Worm (Caenorhabditis elegans) whole organism, L4 larva: ENCODE data around the gene rme-1.

Experiments used
- R02D3.7 ChIP-seq: fragments of 150-350 bp; sonication (generic microtip); optimal IDR thresholded peaks from 3 replicates; lab custom pipeline; 2014; ENCODE audit warnings: missing biosample characterization, missing genetic modification characterization
- T20F7.1 ChIP-seq: fragments of 200-800 bp; sonication (Bioruptor generic); optimal IDR thresholded peaks from 2 replicates; lab custom pipeline; 2018; ENCODE audit warnings: mild to moderate bottlenecking, missing genetic modification characterization, missing compliant biosample characterization
- Y105C5A.15 ChIP-seq: fragments of 200-800 bp; sonication (Bioruptor generic); IDR thresholded peaks from 2 replicates; pipeline ENCODE4 v1.3.6; 2022; ENCODE audit warnings: missing genetic modification characterization, missing compliant biosample characterization
- Y75B8A.6 ChIP-seq: fragments of 200-800 bp; sonication (Bioruptor generic); IDR thresholded peaks from 2 replicates; pipeline ENCODE4 v1.3.6; 2022; ENCODE audit warnings: missing genetic modification reagents, missing genetic modification characterization, missing compliant biosample characterization
- ZK337.2 ChIP-seq: fragments of 200-800 bp; sonication (Bioruptor generic); IDR thresholded peaks from 2 replicates; pipeline ENCODE4 v1.3.6; 2022; ENCODE audit warnings: missing genetic modification reagents, missing genetic modification characterization, missing compliant biosample characterization
- ZK546.5 ChIP-seq, 2 experiments: sonication (generic microtip); optimal IDR thresholded peaks; 2 replicates each; lab custom pipeline; 2017; ENCODE audit warnings: missing biosample characterization in 2 of 2, missing genetic modification characterization in 2 of 2
- ceh-20 ChIP-seq: fragments of 200-800 bp; sonication (Bioruptor generic); IDR thresholded peaks from 2 replicates; pipeline ENCODE4 v1.3.6; 2022; ENCODE audit warnings: missing genetic modification reagents, missing genetic modification characterization, missing compliant biosample characterization
- ceh-28 ChIP-seq: fragments of 150-350 bp; optimal IDR thresholded peaks from 2 replicates; lab custom pipeline; 2014; ENCODE audit warnings: missing biosample characterization, missing genetic modification reagents, missing genetic modification characterization
- ceh-82 ChIP-seq: sonication (generic microtip); optimal IDR thresholded peaks from 2 replicates; lab custom pipeline; 2017; ENCODE audit warnings: missing biosample characterization, missing genetic modification characterization
- ctbp-1 ChIP-seq: fragments of 200-800 bp; sonication (Bioruptor generic); IDR thresholded peaks from 2 replicates; pipeline ENCODE4 v1.3.6; 2022; ENCODE audit warnings: missing genetic modification reagents, missing genetic modification characterization, missing compliant biosample characterization
- daf-12 ChIP-seq: fragments of 150-350 bp; optimal IDR thresholded peaks from 2 replicates; lab custom pipeline; 2014; ENCODE audit warnings: missing biosample characterization, missing genetic modification reagents, missing genetic modification characterization
- daf-16 ChIP-seq, 3 experiments: sonication (generic microtip); optimal IDR thresholded peaks; 2 replicates each; lab custom pipeline; 2016 to 2017; ENCODE audit warnings: missing genetic modification characterization in 3 of 3, missing genetic modification reagents in 3 of 3, mild to moderate bottlenecking in 2 of 3, missing compliant biosample characterization in 2 of 3, missing biosample characterization in 1 of 3, moderate library complexity in 1 of 3
- dmd-6 ChIP-seq: fragments of 200-800 bp; sonication (Bioruptor generic); IDR thresholded peaks from 2 replicates; pipeline ENCODE4 v1.3.6; 2022; ENCODE audit warnings: missing genetic modification reagents, missing genetic modification characterization, missing compliant biosample characterization
- duxl-1 ChIP-seq: sonication (generic microtip); optimal IDR thresholded peaks from 2 replicates; lab custom pipeline; 2016; ENCODE audit warnings: mild to moderate bottlenecking, missing genetic modification characterization, moderate library complexity, missing compliant biosample characterization; ENCODE audit not compliant: poor library complexity
- dve-1 ChIP-seq: sonication (generic microtip); optimal IDR thresholded peaks from 2 replicates; lab custom pipeline; 2017; ENCODE audit warnings: antibody characterized with exemption, mild to moderate bottlenecking, missing genetic modification characterization, missing compliant biosample characterization; ENCODE audit not compliant: insufficient read depth
- fos-1 ChIP-seq: fragments of 150-350 bp; optimal IDR thresholded peaks from 2 replicates; lab custom pipeline; 2014; ENCODE audit warnings: missing biosample characterization, missing genetic modification characterization
- hif-1 ChIP-seq, 2 experiments: sonication (generic microtip); optimal IDR thresholded peaks; 2 replicates each; lab custom pipeline; 2016 to 2017; ENCODE audit warnings: missing compliant biosample characterization in 2 of 2, missing genetic modification characterization in 2 of 2, missing genetic modification reagents in 2 of 2, missing genotype in 2 of 2, mild to moderate bottlenecking in 1 of 2
- hlh-11 ChIP-seq: fragments of 200-800 bp; sonication (Bioruptor generic); optimal IDR thresholded peaks from 2 replicates; lab custom pipeline; 2018; ENCODE audit warnings: mild to moderate bottlenecking, missing genetic modification characterization, missing compliant biosample characterization
- lin-1 ChIP-seq: fragments of 200-800 bp; sonication (Bioruptor generic); IDR thresholded peaks from 2 replicates; pipeline ENCODE4 v1.3.6; 2022; ENCODE audit warnings: missing genetic modification reagents, missing genetic modification characterization, missing compliant biosample characterization
- lin-15B ChIP-seq: fragments of 150-350 bp; sonication (generic microtip); optimal IDR thresholded peaks from 3 replicates; lab custom pipeline; 2014; ENCODE audit warnings: missing biosample characterization, missing genetic modification characterization
- lin-38 ChIP-seq: fragments of 200-800 bp; sonication (Bioruptor generic); IDR thresholded peaks from 2 replicates; pipeline ENCODE4 v1.3.6; 2022; ENCODE audit warnings: missing genetic modification reagents, missing genetic modification characterization, missing compliant biosample characterization
- lir-3 ChIP-seq: sonication (generic microtip); optimal IDR thresholded peaks from 2 replicates; lab custom pipeline; 2016; ENCODE audit warnings: mild to moderate bottlenecking, missing genetic modification characterization, missing compliant biosample characterization
- lsy-2 ChIP-seq, 2 experiments: fragments of 150-350 bp in 1 of 2; sonication (generic microtip) in 1 of 2; optimal IDR thresholded peaks; 2 replicates each; lab custom pipeline; 2014 to 2017; ENCODE audit warnings: missing biosample characterization in 2 of 2, missing genetic modification characterization in 2 of 2
- madf-9 ChIP-seq: fragments of 200-800 bp; sonication (Bioruptor generic); conservative IDR thresholded peaks from 2 replicates; pipeline ENCODE4 v1.3.6; 2022; ENCODE audit warnings: missing genetic modification reagents, missing genetic modification characterization, missing compliant biosample characterization
- mep-1 ChIP-seq: fragments of 150-350 bp; sonication (generic microtip); optimal IDR thresholded peaks from 3 replicates; lab custom pipeline; 2014; ENCODE audit warnings: missing biosample characterization, missing genetic modification characterization
- mxl-2 ChIP-seq: fragments of 200-800 bp; sonication (Bioruptor generic); conservative IDR thresholded peaks from 2 replicates; pipeline ENCODE4 v1.3.6; 2022; ENCODE audit warnings: missing genetic modification reagents, missing genetic modification characterization, missing compliant biosample characterization
- nhr-25 ChIP-seq: sonication (generic microtip); optimal IDR thresholded peaks from 2 replicates; lab custom pipeline; 2017; ENCODE audit warnings: missing genetic modification characterization, mild to moderate bottlenecking, missing compliant biosample characterization, antibody characterized with exemption, moderate library complexity, borderline replicate concordance; ENCODE audit not compliant: insufficient read depth
- nhr-28 ChIP-seq: fragments of 150-350 bp; optimal IDR thresholded peaks from 2 replicates; lab custom pipeline; 2014; ENCODE audit warnings: missing biosample characterization, missing genetic modification characterization
- nhr-41 ChIP-seq: fragments of 200-800 bp; sonication (Bioruptor generic); IDR thresholded peaks from 2 replicates; pipeline ENCODE4 v1.3.6; 2022; ENCODE audit warnings: missing genetic modification reagents, missing genetic modification characterization, missing compliant biosample characterization
- nhr-48 ChIP-seq: sonication (generic microtip); optimal IDR thresholded peaks from 2 replicates; lab custom pipeline; 2016; ENCODE audit warnings: mild to moderate bottlenecking, missing genetic modification characterization, missing compliant biosample characterization
- nhr-77 ChIP-seq: fragments of 150-350 bp; optimal IDR thresholded peaks from 2 replicates; lab custom pipeline; 2014; ENCODE audit warnings: missing biosample characterization, missing genetic modification characterization
- php-3 ChIP-seq: fragments of 200-800 bp; sonication (Bioruptor generic); IDR thresholded peaks from 2 replicates; pipeline ENCODE4 v1.3.6; 2022; ENCODE audit warnings: missing genetic modification reagents, missing genetic modification characterization, missing compliant biosample characterization
- pqm-1 ChIP-seq: sonication (generic microtip); optimal IDR thresholded peaks from 2 replicates; lab custom pipeline; 2017; ENCODE audit warnings: missing biosample characterization, missing genetic modification characterization
- rbr-2 ChIP-seq: sonication (generic microtip); optimal IDR thresholded peaks from 2 replicates; lab custom pipeline; 2016; ENCODE audit warnings: missing genotype, missing genetic modification characterization, missing compliant biosample characterization
- sdz-12 ChIP-seq: fragments of 200-800 bp; sonication (Bioruptor generic); optimal IDR thresholded peaks from 2 replicates; lab custom pipeline; 2018; ENCODE audit warnings: mild to moderate bottlenecking, missing genetic modification characterization, missing compliant biosample characterization
- skn-1 ChIP-seq: fragments of 150-350 bp; optimal IDR thresholded peaks from 2 replicates; lab custom pipeline; 2014; ENCODE audit warnings: missing biosample characterization, missing genetic modification characterization
- snpc-1.2 ChIP-seq: fragments of 200-800 bp; sonication (Bioruptor generic); IDR thresholded peaks from 2 replicates; pipeline ENCODE4 v1.3.6; 2022; ENCODE audit warnings: missing genetic modification reagents, missing genetic modification characterization, missing compliant biosample characterization
- spr-1 ChIP-seq: sonication (generic microtip); optimal IDR thresholded peaks from 2 replicates; lab custom pipeline; 2016; ENCODE audit warnings: mild to moderate bottlenecking, missing genetic modification characterization, missing compliant biosample characterization
- unc-62 ChIP-seq, 3 experiments: fragments of 150-350 bp in 1 of 3; sonication (generic microtip); optimal IDR thresholded peaks in 2 of 3; peaks in 1 of 3; 1 replicate in 1 of 3; 2 replicates in 2 of 3; lab custom pipeline; 2014 to 2017; ENCODE audit warnings: missing biosample characterization in 3 of 3, missing genetic modification characterization in 3 of 3, missing genetic modification reagents in 3 of 3, missing genotype in 1 of 3
- zfp-3 ChIP-seq: fragments of 200-800 bp; sonication (Bioruptor generic); conservative IDR thresholded peaks from 2 replicates; pipeline ENCODE4 v1.3.6; 2022; ENCODE audit warnings: missing genetic modification reagents, missing genetic modification characterization, missing compliant biosample characterization
- zip-11 ChIP-seq: fragments of 200-800 bp; sonication (Bioruptor generic); IDR thresholded peaks from 2 replicates; pipeline ENCODE4 v1.3.6; 2022; ENCODE audit warnings: missing genetic modification characterization, missing compliant biosample characterization
- ztf-11 ChIP-seq: fragments of 150-350 bp; optimal IDR thresholded peaks from 2 replicates; lab custom pipeline; 2014; ENCODE audit warnings: missing biosample characterization, missing genetic modification characterization
- ztf-7 ChIP-seq: fragments of 150-350 bp; optimal IDR thresholded peaks from 2 replicates; lab custom pipeline; 2014; ENCODE audit warnings: missing biosample characterization, missing genetic modification characterization

rme-1 gene

ce11 chrV:6204046-6204445 is 4.6 kb upstream of the rme-1 start (continued):
- TF ChIP-seq spr-1 (no peak), zfp-3 (GFP tag; lab: Robert Waterston, UW) (no peak), skn-1 (tag; lab: Kevin White, UChicago) (no peak), rbr-2 (tag; lab: Kevin White, UChicago) (no peak), Y75B8A.6 (no peak), nhr-41 (GFP tag; lab: Robert Waterston, UW) (no peak)

- no peak for TF ChIP-seq mxl-2 (GFP tag; lab: Robert Waterston, UW)
- no peak for TF ChIP-seq madf-9
- no peak for TF ChIP-seq mep-1
- TF ChIP-seq nhr-28: peak; percentile 25
- TF ChIP-seq ceh-28 (tag; lab: Kevin White, UChicago): no peak
- no peak for TF ChIP-seq nhr-25
Measured at ce11 chrV:6206498-6206897, 2.2 kb upstream of the rme-1 start, which contains the start of gene W06H8.2. Gene W06H8.2 (plus strand): TSS chrV:6206755.

- TF ChIP-seq daf-16 (GFP tag; optimal IDR thresholded peaks at IDR 0.05; lab: Kevin White, UChicago): no peak
- no peak for TF ChIP-seq daf-16 (tag; optimal IDR thresholded peaks at IDR 0.05; lab: Kevin White, UChicago)
- no peak for TF ChIP-seq hif-1 (tag; optimal IDR thresholded peaks at IDR 0.05; lab: Kevin White, UChicago)
- TF ChIP-seq hlh-11: peak; percentile 18
- no peak for TF ChIP-seq nhr-48 (tag; lab: Kevin White, UChicago)
- TF ChIP-seq unc-62 (GFP tag; optimal IDR thresholded peaks at IDR 0.05 in 1 of 2; lab: Kevin White, UChicago): peak in 1 of 2 experiments; percentile 91
- no peak for TF ChIP-seq unc-62 (tag; optimal IDR thresholded peaks at IDR 0.05; lab: Kevin White, UChicago)
- no peak for TF ChIP-seq ceh-20 (GFP tag; lab: Robert Waterston, UW)
- TF ChIP-seq nhr-28: peak; percentile 42
- TF ChIP-seq sdz-12 (GFP tag; lab: Kevin White, UChicago): no peak
- TF ChIP-seq php-3 (GFP tag; lab: Robert Waterston, UW): no peak
- TF ChIP-seq R02D3.7 (tag; lab: Kevin White, UChicago): no peak
- no peak for TF ChIP-seq lsy-2 (tag; optimal IDR thresholded peaks at IDR 0.05; lab: Kevin White, UChicago)
- peak; percentile 46 for TF ChIP-seq pqm-1
- no peak for TF ChIP-seq ceh-82 (tag; lab: Kevin White, UChicago)
- peak; percentile 60; the same call in 1 of the 2 replicates for TF ChIP-seq dmd-6
- no peak for TF ChIP-seq dve-1 (tag; lab: Kevin White, UChicago)
Measured at ce11 chrV:6209930-6210647, 1.4 kb downstream of the rme-1 start.

ce11 chrV:6211509-6211908 is 2.8 kb downstream of the rme-1 start:
- TF ChIP-seq pqm-1: peak; percentile 92
- TF ChIP-seq fos-1 (tag; lab: Kevin White, UChicago): no peak
- no peak for TF ChIP-seq snpc-1.2 (GFP tag; lab: Robert Waterston, UW)
- no peak for TF ChIP-seq ctbp-1 (GFP tag; lab: Robert Waterston, UW)
- peak; percentile 39 for TF ChIP-seq nhr-77 (tag; lab: Kevin White, UChicago)
- 0 out of 2 replicates have a peak, but pooled peaks have one; percentile 25 for TF ChIP-seq lin-1
- no peak for TF ChIP-seq ZK337.2 (GFP tag; lab: Robert Waterston, UW)
- TF ChIP-seq daf-16 (GFP tag; optimal IDR thresholded peaks at IDR 0.05; lab: Kevin White, UChicago): no peak
- TF ChIP-seq daf-16 (tag; optimal IDR thresholded peaks at IDR 0.05; lab: Kevin White, UChicago): peak; percentile 81
- TF ChIP-seq lin-15B (tag; lab: Kevin White, UChicago): no peak
- TF ChIP-seq ZK546.5 (tag; optimal IDR thresholded peaks at IDR 0.05; lab: Kevin White, UChicago): no peak
- TF ChIP-seq zip-11 (GFP tag; lab: Robert Waterston, UW): no peak
- no peak for TF ChIP-seq ceh-20 (GFP tag; lab: Robert Waterston, UW)
- no peak for TF ChIP-seq ztf-11 (tag; lab: Kevin White, UChicago)
- no peak for TF ChIP-seq daf-12 (tag; lab: Kevin White, UChicago)
- TF ChIP-seq T20F7.1: peak; percentile 30
- TF ChIP-seq nhr-48 (tag; lab: Kevin White, UChicago): peak; percentile 47
- TF ChIP-seq ztf-7: no peak
- peak; percentile 78 for TF ChIP-seq nhr-28
- TF ChIP-seq lin-38 (GFP tag; lab: Robert Waterston, UW): no peak
- TF ChIP-seq Y105C5A.15 (GFP tag; lab: Robert Waterston, UW): no peak
- TF ChIP-seq duxl-1 (tag; lab: Kevin White, UChicago): no peak
- TF ChIP-seq lir-3 (tag; lab: Kevin White, UChicago): no peak
- peak; percentile 74 for TF ChIP-seq dmd-6
